Worm (Caenorhabditis elegans) whole organism, midembryonic: ENCODE results near the gene T09F3.7.

Experiments
- T22C8.4 ChIP-seq: fragments of 200-800 bp; sonication (Bioruptor generic); IDR thresholded peaks from 2 replicates; pipeline ENCODE4 v1.3.6; 2022; ENCODE audit warnings: missing genetic modification characterization, missing compliant biosample characterization
- cog-1 ChIP-seq: sonication (generic microtip); optimal IDR thresholded peaks from 2 replicates; lab custom pipeline; 2016; ENCODE audit warnings: missing genetic modification characterization, missing compliant biosample characterization
- klf-2 ChIP-seq: fragments of 200-800 bp; sonication (Bioruptor generic); conservative IDR thresholded peaks from 2 replicates; pipeline ENCODE4 v1.3.6; 2022; ENCODE audit warnings: missing genetic modification reagents, missing genetic modification characterization, missing compliant biosample characterization
- ztf-23 ChIP-seq: fragments of 200-800 bp; sonication (Bioruptor generic); IDR thresholded peaks from 2 replicates; pipeline ENCODE4 v1.3.6; 2022; ENCODE audit warnings: missing genetic modification reagents, missing genetic modification characterization, missing compliant biosample characterization
- ztf-29 ChIP-seq: fragments of 200-800 bp; sonication (Bioruptor generic); IDR thresholded peaks from 2 replicates; pipeline ENCODE4 v1.3.6; 2022; ENCODE audit warnings: missing genetic modification reagents, missing genetic modification characterization, missing compliant biosample characterization

DNA sequence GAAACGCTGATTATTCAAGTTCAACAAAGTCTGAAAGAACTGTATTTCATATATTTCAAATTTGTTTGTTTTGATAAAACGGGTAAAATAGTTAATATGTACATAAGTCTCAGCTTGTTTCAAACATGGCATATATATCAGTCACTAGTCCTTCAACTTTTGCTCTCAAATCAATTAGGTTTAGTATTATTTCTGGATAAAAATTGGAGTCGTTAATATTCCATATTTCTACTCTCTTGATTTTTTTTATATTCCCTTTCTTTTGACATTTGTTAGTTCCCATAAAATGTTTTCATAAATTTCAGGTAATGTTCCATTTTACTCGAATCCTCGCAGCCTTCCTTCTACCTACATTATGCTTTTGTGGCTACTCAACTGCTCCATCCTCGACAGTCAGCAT, 44.9 kb downstream of the T09F3.7 start, which contains the start of gene cut-4:
- TF ChIP-seq cog-1 (tag; lab: Kevin White, UChicago) (no peak), klf-2 (GFP tag; lab: Robert Waterston, UW) (no peak), T22C8.4 (no peak), ztf-29 (no peak), ztf-23 (GFP tag; lab: Robert Waterston, UW) (no peak)
